Fruit fly (Drosophila melanogaster) whole organism: ENCODE results near the gene kirre.

Source experiments
- CG8478 ChIP-seq: fragments of >200 bp; optimal IDR thresholded peaks from 2 replicates; lab custom pipeline; 2018; ENCODE audit warnings: inconsistent platforms
- Dll ChIP-seq: fragments of >200 bp; optimal IDR thresholded peaks from 2 replicates; lab custom pipeline; 2017
- EcR ChIP-seq, 2 experiments: fragments of >200 bp; optimal IDR thresholded peaks; 2 replicates each; lab custom pipeline; 2017; ENCODE audit warnings: missing biosample characterization in 2 of 2, missing genetic modification characterization in 2 of 2, missing genetic modification reagents in 2 of 2
- pan ChIP-seq: fragments of >200 bp; optimal IDR thresholded peaks from 2 replicates; lab custom pipeline; 2017
- psq ChIP-seq: fragments of >200 bp; optimal IDR thresholded peaks from 2 replicates; lab custom pipeline; 2017
- usp ChIP-seq: fragments of >200 bp; optimal IDR thresholded peaks from 2 replicates; lab custom pipeline; 2017; ENCODE audit warnings: missing biosample characterization, missing genetic modification characterization, mixed read lengths

kirre gene

DNA sequence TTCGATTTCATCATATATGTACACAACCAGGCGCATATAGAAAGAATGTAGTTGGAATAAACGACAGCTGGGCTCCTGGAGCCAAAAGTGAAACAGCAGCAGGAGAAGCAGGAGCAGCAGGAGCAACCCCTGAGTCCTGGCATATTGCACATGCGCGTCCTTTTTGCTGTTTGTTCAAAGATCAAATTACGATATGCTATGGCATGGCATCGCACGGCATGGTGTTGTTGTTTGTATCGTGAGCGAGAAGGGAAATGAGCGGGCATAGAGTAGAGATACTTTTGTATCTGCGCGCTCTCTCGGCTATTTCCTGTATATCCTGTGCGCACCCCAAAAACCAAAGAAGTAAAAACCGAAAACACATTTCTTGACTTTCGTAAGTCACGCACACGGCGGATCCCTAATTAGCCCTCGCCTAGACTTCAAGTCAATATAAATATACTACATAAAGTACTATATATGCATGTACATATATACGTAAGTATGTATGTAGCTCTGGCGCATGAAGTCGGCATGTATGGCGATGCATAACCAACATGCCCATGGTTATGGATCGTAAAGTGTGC, 397.8 kb downstream of the kirre start:
- TF ChIP-seq pan, result no peak
- TF ChIP-seq EcR (GFP tag; optimal IDR thresholded peaks at IDR 0.05; lab: Kevin White, UChicago), result no peak
- TF ChIP-seq CG8478 (lab: Kevin White, UChicago), result no peak
- TF ChIP-seq usp (GFP tag; lab: Kevin White, UChicago), result no peak

DNA sequence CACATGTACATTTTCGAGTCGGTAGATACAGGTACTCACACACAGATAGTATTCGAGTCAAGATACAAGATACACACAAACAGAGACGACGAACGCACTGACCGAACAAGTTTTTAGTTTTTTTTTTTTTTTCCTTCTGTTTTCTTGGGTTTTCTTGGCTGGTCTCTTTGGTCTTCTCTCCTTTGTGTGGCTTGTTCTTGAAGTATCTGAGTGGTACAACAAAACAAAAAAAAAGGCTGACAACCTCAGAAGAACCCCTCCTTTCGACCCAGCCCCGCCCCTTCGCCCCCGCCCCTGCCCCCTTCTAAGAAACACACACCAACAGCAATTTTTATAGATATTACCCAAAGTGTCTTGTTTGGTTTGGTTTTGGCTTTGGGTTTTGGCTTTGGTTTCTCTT, 399.8 kb downstream of the kirre start:
- TF ChIP-seq usp (GFP tag; lab: Kevin White, UChicago) (no peak), Dll (lab: Kevin White, UChicago) (no peak), psq (lab: Kevin White, UChicago) (no peak), pan (no peak), CG8478 (lab: Kevin White, UChicago) (no peak), EcR (GFP tag; optimal IDR thresholded peaks at IDR 0.05; lab: Kevin White, UChicago) (no peak)

DNA sequence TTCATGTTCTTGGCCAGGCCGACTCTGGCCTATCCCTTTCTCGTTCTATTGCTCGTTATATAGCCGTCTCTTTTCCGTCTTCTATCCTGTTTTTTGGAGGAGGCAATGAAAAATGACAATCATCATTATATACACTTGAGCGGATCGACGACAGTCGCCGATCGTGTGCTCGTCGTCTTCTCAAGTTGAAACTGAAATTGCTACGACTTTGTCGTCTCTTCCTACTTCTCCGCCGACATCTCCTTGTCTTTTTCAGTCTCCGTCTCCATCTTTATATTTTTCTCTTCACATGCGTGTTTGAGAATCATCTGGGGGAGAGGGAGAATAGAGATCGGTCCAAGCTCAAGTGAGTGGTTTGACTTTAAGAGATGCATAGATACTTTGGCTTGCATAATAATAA, 400.6 kb downstream of the kirre start:
- TF ChIP-seq usp (GFP tag; lab: Kevin White, UChicago), result no peak

DNA sequence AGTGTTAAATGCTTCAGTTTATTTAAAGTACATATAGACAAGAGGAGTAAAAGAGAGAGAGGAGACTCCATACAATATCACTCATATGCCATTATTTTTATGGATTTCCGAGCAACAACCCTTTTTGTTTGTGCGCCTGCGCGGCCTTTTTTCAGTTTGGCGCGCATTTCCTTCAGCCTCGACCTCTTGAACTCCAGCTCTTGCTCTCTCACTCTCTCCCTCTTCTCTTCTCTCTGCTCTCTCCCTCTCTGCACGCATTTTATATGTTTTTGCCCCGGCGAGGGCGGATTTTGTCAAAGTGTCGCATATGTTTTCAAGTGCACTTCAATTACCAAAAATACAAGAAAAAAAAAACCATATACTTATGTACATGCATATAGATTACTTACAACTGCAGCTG, 401.9 kb downstream of the kirre start:
- TF ChIP-seq usp (GFP tag; lab: Kevin White, UChicago), result no peak
- TF ChIP-seq psq (lab: Kevin White, UChicago), result no peak
- TF ChIP-seq Dll (lab: Kevin White, UChicago), result no peak
- no peak for TF ChIP-seq EcR (GFP tag; optimal IDR thresholded peaks at IDR 0.05; lab: Kevin White, UChicago)
- TF ChIP-seq CG8478 (lab: Kevin White, UChicago), result no peak
- no peak for TF ChIP-seq pan

DNA sequence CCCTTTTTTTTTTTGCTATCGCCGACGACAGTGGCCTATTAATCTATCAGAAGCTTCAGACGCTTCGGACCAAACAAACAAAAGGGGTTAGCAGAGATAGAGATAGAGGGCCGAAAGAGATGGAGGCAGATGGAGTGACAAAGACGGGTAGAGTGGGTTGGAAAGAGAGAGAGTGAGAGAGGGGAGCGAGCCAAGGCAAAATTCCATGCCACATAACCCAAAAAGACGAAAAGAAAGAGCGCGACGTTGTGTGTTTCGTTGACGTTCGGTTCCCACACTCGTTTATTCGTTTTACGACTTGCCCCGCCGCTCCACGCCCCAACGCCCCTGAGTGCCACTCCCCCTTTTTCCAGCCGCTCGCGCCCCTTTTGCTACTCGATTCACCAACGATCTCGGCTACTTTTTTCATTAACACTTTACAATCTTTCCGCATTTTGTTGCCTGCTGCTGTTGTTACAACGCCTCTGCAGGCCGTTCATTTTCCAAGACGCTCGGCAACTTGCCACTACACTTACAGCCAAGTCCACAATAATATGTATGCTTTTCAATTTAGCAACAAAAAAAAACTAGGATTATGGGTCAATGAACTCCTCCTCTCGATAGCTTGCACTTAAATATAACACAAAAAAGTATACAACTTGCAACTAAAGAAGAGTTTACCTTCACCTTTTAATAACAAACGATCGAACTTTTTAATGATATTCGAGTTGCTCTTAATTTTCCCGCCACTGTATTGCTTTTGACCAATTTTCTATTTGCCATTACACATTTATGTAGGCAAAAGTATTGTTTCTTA, 403.2 kb downstream of the kirre start:
- TF ChIP-seq Dll (lab: Kevin White, UChicago) (no peak), usp (GFP tag; lab: Kevin White, UChicago) (no peak), CG8478 (lab: Kevin White, UChicago) (no peak), psq (lab: Kevin White, UChicago) (no peak), EcR (GFP tag; optimal IDR thresholded peaks at IDR 0.05; lab: Kevin White, UChicago) (no peak), pan (no peak)

- TF ChIP-seq pan, result no peak
- TF ChIP-seq CG8478 (lab: Kevin White, UChicago), result no peak
- no peak for TF ChIP-seq usp (GFP tag; lab: Kevin White, UChicago)
- TF ChIP-seq EcR (GFP tag; optimal IDR thresholded peaks at IDR 0.05; lab: Kevin White, UChicago), result no peak
- no peak for TF ChIP-seq psq (lab: Kevin White, UChicago)
- no peak for TF ChIP-seq Dll (lab: Kevin White, UChicago)
Measured at dm6 chrX:3146995-3147394, 406.8 kb downstream of the kirre start.

- TF ChIP-seq pan, result no peak
- TF ChIP-seq usp (GFP tag; lab: Kevin White, UChicago), result no peak
- TF ChIP-seq Dll (lab: Kevin White, UChicago), result no peak
- TF ChIP-seq psq (lab: Kevin White, UChicago), result no peak
- TF ChIP-seq CG8478 (lab: Kevin White, UChicago), result no peak
- no peak for TF ChIP-seq EcR (GFP tag; optimal IDR thresholded peaks at IDR 0.05; lab: Kevin White, UChicago)
Measured at dm6 chrX:3150655-3151486, 410.7 kb downstream of the kirre start.

DNA sequence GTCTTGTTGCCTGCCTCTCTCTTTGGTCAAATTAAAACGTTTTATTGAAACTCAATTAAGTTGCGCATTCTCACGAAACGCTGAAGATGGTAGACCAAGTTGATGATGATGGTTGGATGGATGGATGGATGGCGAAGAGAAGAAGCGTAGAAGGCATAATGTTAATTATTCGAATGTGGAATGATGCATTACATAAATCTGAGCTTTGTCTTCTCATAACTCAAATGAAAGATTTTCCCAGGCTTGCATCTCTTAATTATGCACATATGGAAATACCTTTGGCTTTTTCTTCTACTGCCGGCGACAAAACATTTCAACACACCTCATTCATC, 411.3 kb downstream of the kirre start:
- TF ChIP-seq EcR (GFP tag; optimal IDR thresholded peaks at IDR 0.05; lab: Kevin White, UChicago), result no peak
- TF ChIP-seq usp (GFP tag; lab: Kevin White, UChicago), result no peak
- TF ChIP-seq psq (lab: Kevin White, UChicago), result no peak
- TF ChIP-seq pan, result no peak
- no peak for TF ChIP-seq CG8478 (lab: Kevin White, UChicago)
- no peak for TF ChIP-seq Dll (lab: Kevin White, UChicago)

- no peak for TF ChIP-seq Dll (lab: Kevin White, UChicago)
- TF ChIP-seq EcR (GFP tag; optimal IDR thresholded peaks at IDR 0.05; lab: Kevin White, UChicago), result no peak
- TF ChIP-seq psq (lab: Kevin White, UChicago), result no peak
- TF ChIP-seq pan, result no peak
Measured at dm6 chrX:3152280-3152679, 412.1 kb downstream of the kirre start.

- no peak for TF ChIP-seq EcR (GFP tag; optimal IDR thresholded peaks at IDR 0.05; lab: Kevin White, UChicago)
- TF ChIP-seq pan, result no peak
- TF ChIP-seq usp (GFP tag; lab: Kevin White, UChicago), result no peak
- no peak for TF ChIP-seq Dll (lab: Kevin White, UChicago)
- no peak for TF ChIP-seq psq (lab: Kevin White, UChicago)
- TF ChIP-seq CG8478 (lab: Kevin White, UChicago), result no peak
Measured at dm6 chrX:3157048-3157703, 417.0 kb downstream of the kirre start.

DNA sequence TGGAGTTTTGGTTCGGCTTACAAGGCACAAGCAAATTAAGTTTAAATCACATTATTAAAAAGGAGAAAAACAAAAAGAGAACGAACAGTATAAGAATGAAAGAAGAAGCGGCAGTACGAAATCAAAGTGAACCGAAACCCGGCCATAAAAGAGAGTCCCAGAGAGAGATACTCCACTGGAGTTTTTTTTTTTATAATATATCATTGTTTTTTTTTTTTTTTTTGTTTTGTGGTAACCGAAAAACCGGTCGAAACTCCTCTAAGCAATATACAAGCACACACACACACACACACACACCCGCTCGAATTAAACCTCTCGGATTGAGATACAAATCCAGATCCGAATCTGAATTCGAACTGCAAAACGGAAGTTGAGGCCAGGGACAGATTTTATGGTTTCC, 418.4 kb downstream of the kirre start:
- TF ChIP-seq psq (lab: Kevin White, UChicago), result no peak
- TF ChIP-seq CG8478 (lab: Kevin White, UChicago), result no peak
- TF ChIP-seq EcR (GFP tag; optimal IDR thresholded peaks at IDR 0.05; lab: Kevin White, UChicago), result no peak
